Fruit fly (Drosophila melanogaster) whole organism, prepupa: ENCODE measurements around the gene Z600.

Source experiments
- Blimp-1 ChIP-seq: fragments of 200-800 bp; sonication (Bioruptor generic); optimal IDR thresholded peaks from 3 replicates; lab custom pipeline; 2017; ENCODE audit warnings: missing biosample characterization, missing genetic modification characterization, mild to moderate bottlenecking, moderate library complexity, missing genetic modification reagents
- CG10669 ChIP-seq: fragments of 200-800 bp; sonication (Bioruptor generic); optimal IDR thresholded peaks from 3 replicates; lab custom pipeline; 2018; ENCODE audit warnings: missing biosample characterization, mild to moderate bottlenecking, missing genetic modification characterization, moderate library complexity
- CG11762 ChIP-seq: fragments of 200-800 bp; sonication (Bioruptor generic); optimal IDR thresholded peaks from 3 replicates; lab custom pipeline; 2016; ENCODE audit warnings: missing biosample characterization, missing genetic modification characterization; ENCODE audit not compliant: insufficient read depth
- CG11902 ChIP-seq: fragments of 200-800 bp; sonication (Bioruptor generic); optimal IDR thresholded peaks from 3 replicates; lab custom pipeline; 2016; ENCODE audit warnings: missing biosample characterization, missing genetic modification characterization
- CG15336 ChIP-seq: fragments of 200-800 bp; sonication (Bioruptor generic); IDR thresholded peaks from 2 replicates; pipeline ENCODE4 v1.3.6; 2022; ENCODE audit warnings: missing biosample characterization, missing genetic modification characterization
- CG1621 ChIP-seq: fragments of 200-800 bp; sonication (Bioruptor generic); optimal IDR thresholded peaks from 3 replicates; lab custom pipeline; 2018; ENCODE audit warnings: missing biosample characterization, mild to moderate bottlenecking, missing genetic modification characterization
- CG3032 ChIP-seq: fragments of 200-800 bp; optimal IDR thresholded peaks from 2 replicates; lab custom pipeline; 2019; ENCODE audit warnings: missing biosample characterization, mild to moderate bottlenecking, missing genetic modification characterization, moderate library complexity
- CG32006 ChIP-seq: fragments of 200-800 bp; sonication (Bioruptor generic); optimal IDR thresholded peaks from 3 replicates; lab custom pipeline; 2017; ENCODE audit warnings: missing biosample characterization, mild to moderate bottlenecking, missing genetic modification characterization
- CG3919 ChIP-seq: fragments of 200-800 bp; sonication (Bioruptor generic); optimal IDR thresholded peaks from 3 replicates; lab custom pipeline; 2016; ENCODE audit warnings: missing biosample characterization, missing genetic modification characterization
- CG6163 ChIP-seq: fragments of 200-800 bp; sonication (Bioruptor generic); IDR thresholded peaks from 3 replicates; pipeline ENCODE4 v1.3.6; 2022; ENCODE audit warnings: missing biosample characterization, missing genetic modification characterization
- CG6276 ChIP-seq: fragments of 200-800 bp; sonication (Bioruptor generic); optimal IDR thresholded peaks from 2 replicates; lab custom pipeline; 2017; ENCODE audit warnings: missing biosample characterization, mild to moderate bottlenecking, missing genetic modification characterization
- CG6808 ChIP-seq: fragments of 200-800 bp; sonication (Bioruptor generic); optimal IDR thresholded peaks from 3 replicates; lab custom pipeline; 2017; ENCODE audit warnings: missing biosample characterization, missing genetic modification characterization, mild to moderate bottlenecking, moderate library complexity, missing genetic modification reagents
- CG7368 ChIP-seq: fragments of 200-800 bp; sonication (Bioruptor generic); optimal IDR thresholded peaks from 3 replicates; lab custom pipeline; 2016; ENCODE audit warnings: missing biosample characterization, missing genetic modification characterization
- CG8319 ChIP-seq: fragments of 200-800 bp; sonication (Bioruptor generic); optimal IDR thresholded peaks from 3 replicates; lab custom pipeline; 2016; ENCODE audit warnings: missing biosample characterization, missing genetic modification characterization
- CG9139 ChIP-seq: fragments of 200-800 bp; sonication (Bioruptor generic); optimal IDR thresholded peaks from 3 replicates; lab custom pipeline; 2017; ENCODE audit warnings: missing biosample characterization, mild to moderate bottlenecking, missing genetic modification characterization
- Eip75B ChIP-seq: fragments of 200-800 bp; sonication (Bioruptor generic); optimal IDR thresholded peaks from 3 replicates; lab custom pipeline; 2016; ENCODE audit warnings: missing biosample characterization, missing genetic modification characterization
- Eip78C ChIP-seq: fragments of 200-800 bp; sonication (Bioruptor generic); peaks from one replicate; lab custom pipeline; 2016; ENCODE audit warnings: missing biosample characterization, missing genetic modification characterization
- Eip93F ChIP-seq: fragments of 200-800 bp; sonication (Bioruptor generic); optimal IDR thresholded peaks from 2 replicates; lab custom pipeline; 2016; ENCODE audit warnings: missing biosample characterization, mild to moderate bottlenecking, missing genetic modification characterization
- Ets21C ChIP-seq: fragments of 200-800 bp; sonication (Bioruptor generic); optimal IDR thresholded peaks from 3 replicates; lab custom pipeline; 2016; ENCODE audit warnings: missing biosample characterization, missing genetic modification characterization
- Ets96B ChIP-seq: fragments of 200-800 bp; optimal IDR thresholded peaks from 2 replicates; lab custom pipeline; 2019; ENCODE audit warnings: missing biosample characterization, mild to moderate bottlenecking, missing genetic modification characterization, moderate library complexity
- Hr39 ChIP-seq: fragments of 200-800 bp; sonication (Bioruptor generic); optimal IDR thresholded peaks from 2 replicates; lab custom pipeline; 2016; ENCODE audit warnings: missing biosample characterization, missing genetic modification characterization
- Hr4 ChIP-seq: fragments of 200-800 bp; sonication (Bioruptor generic); optimal IDR thresholded peaks from 3 replicates; lab custom pipeline; 2016; ENCODE audit warnings: missing biosample characterization, missing genetic modification characterization
- Lpt ChIP-seq: fragments of 200-800 bp; sonication (Bioruptor generic); optimal IDR thresholded peaks from 3 replicates; lab custom pipeline; 2016; ENCODE audit warnings: missing biosample characterization, missing genetic modification characterization
- Met ChIP-seq: fragments of 200-800 bp; sonication (Bioruptor generic); optimal IDR thresholded peaks from 3 replicates; lab custom pipeline; 2016; ENCODE audit warnings: missing biosample characterization, missing genetic modification characterization
- Smox ChIP-seq: fragments of 200-800 bp; sonication (Bioruptor generic); optimal IDR thresholded peaks from 3 replicates; lab custom pipeline; 2016; ENCODE audit warnings: missing biosample characterization, missing genetic modification characterization
- Sox102F ChIP-seq: fragments of 200-800 bp; sonication (Bioruptor generic); optimal IDR thresholded peaks from 2 replicates; lab custom pipeline; 2016; ENCODE audit warnings: missing biosample characterization, mild to moderate bottlenecking, missing genetic modification characterization
- Sox14 ChIP-seq: fragments of 200-800 bp; sonication (Bioruptor generic); optimal IDR thresholded peaks from 3 replicates; lab custom pipeline; 2016; ENCODE audit warnings: missing biosample characterization, missing genetic modification characterization
- Sox15 ChIP-seq: fragments of 200-800 bp; sonication (Bioruptor generic); optimal IDR thresholded peaks from 3 replicates; lab custom pipeline; 2016; ENCODE audit warnings: missing biosample characterization, missing genetic modification characterization
- achi ChIP-seq: fragments of 200-800 bp; sonication (Bioruptor generic); optimal IDR thresholded peaks from 3 replicates; lab custom pipeline; 2016; ENCODE audit warnings: missing biosample characterization, missing genetic modification characterization
- acj6 ChIP-seq: fragments of 200-800 bp; sonication (Bioruptor generic); optimal IDR thresholded peaks from 3 replicates; lab custom pipeline; 2016; ENCODE audit warnings: missing biosample characterization, missing genetic modification characterization
- cyc ChIP-seq: fragments of 200-800 bp; sonication (Bioruptor generic); optimal IDR thresholded peaks from 3 replicates; lab custom pipeline; 2016; ENCODE audit warnings: missing biosample characterization, missing genetic modification characterization
- dac ChIP-seq: fragments of 200-800 bp; sonication (Bioruptor generic); optimal IDR thresholded peaks from 2 replicates; lab custom pipeline; 2017; ENCODE audit warnings: missing biosample characterization, mild to moderate bottlenecking, missing genetic modification characterization
- dsx ChIP-seq: fragments of 200-800 bp; optimal IDR thresholded peaks from 3 replicates; lab custom pipeline; 2019; ENCODE audit warnings: missing biosample characterization, mild to moderate bottlenecking, missing genetic modification characterization, moderate library complexity; ENCODE audit not compliant: poor library complexity, severe bottlenecking
- eg ChIP-seq: fragments of 200-800 bp; sonication (Bioruptor generic); IDR thresholded peaks from 3 replicates; pipeline ENCODE4 v1.3.6; 2022; ENCODE audit warnings: missing biosample characterization, missing genetic modification characterization
- esn ChIP-seq: fragments of 200-800 bp; sonication (Bioruptor generic); optimal IDR thresholded peaks from 2 replicates; lab custom pipeline; 2016; ENCODE audit warnings: missing biosample characterization, mild to moderate bottlenecking, missing genetic modification characterization, moderate library complexity
- fd59A ChIP-seq: fragments of 200-800 bp; sonication (Bioruptor generic); optimal IDR thresholded peaks from 2 replicates; lab custom pipeline; 2017; ENCODE audit warnings: missing biosample characterization, mild to moderate bottlenecking, missing genetic modification characterization, missing genetic modification reagents
- fd85E ChIP-seq: fragments of 200-800 bp; sonication (Bioruptor generic); optimal IDR thresholded peaks from 3 replicates; lab custom pipeline; 2016; ENCODE audit warnings: missing biosample characterization, missing genetic modification characterization
- fkh ChIP-seq: fragments of 200-800 bp; sonication (Bioruptor generic); optimal IDR thresholded peaks from 3 replicates; lab custom pipeline; 2017; ENCODE audit warnings: missing biosample characterization, mild to moderate bottlenecking, missing genetic modification characterization, moderate library complexity
- lz ChIP-seq: fragments of 200-800 bp; sonication (Bioruptor generic); optimal IDR thresholded peaks from 3 replicates; lab custom pipeline; 2016; ENCODE audit warnings: missing biosample characterization, missing genetic modification characterization
- net ChIP-seq: fragments of 200-800 bp; sonication (Bioruptor generic); optimal IDR thresholded peaks from 3 replicates; lab custom pipeline; 2016; ENCODE audit warnings: missing biosample characterization, missing genetic modification characterization
- pdm3 ChIP-seq: fragments of 200-800 bp; sonication (Bioruptor generic); optimal IDR thresholded peaks from 3 replicates; lab custom pipeline; 2016; ENCODE audit warnings: missing biosample characterization, missing genetic modification characterization
- salr ChIP-seq, 2 experiments: fragments of 200-800 bp; sonication (Bioruptor generic); optimal IDR thresholded peaks; 3 replicates each; lab custom pipeline; 2016 to 2018; ENCODE audit warnings: missing biosample characterization in 2 of 2, missing genetic modification characterization in 2 of 2, mild to moderate bottlenecking in 1 of 2
- spab ChIP-seq: fragments of 200-800 bp; sonication (Bioruptor generic); optimal IDR thresholded peaks from 2 replicates; lab custom pipeline; 2017; ENCODE audit warnings: missing biosample characterization, mild to moderate bottlenecking, missing genetic modification characterization, missing genetic modification reagents
- vri ChIP-seq: fragments of 200-800 bp; sonication (Bioruptor generic); optimal IDR thresholded peaks from 3 replicates; lab custom pipeline; 2016; ENCODE audit warnings: missing biosample characterization, mild to moderate bottlenecking, missing genetic modification characterization

Gene Z600

dm6 chr3L:15533402-15534129, 24.7 kb downstream of the Z600 start (continued):
- TF ChIP-seq acj6: peak; percentile 64
- TF ChIP-seq fd59A: peak; percentile 72
- peak; percentile 94 for TF ChIP-seq Eip78C (GFP tag; lab: Kevin White, UChicago)
- no peak for TF ChIP-seq fkh (GFP tag; lab: Kevin White, UChicago)
- peak; percentile 68 for TF ChIP-seq CG3919 (GFP tag; lab: Kevin White, UChicago)
- peak; percentile 78 for TF ChIP-seq Smox
- TF ChIP-seq Sox102F (GFP tag; lab: Kevin White, UChicago): peak; percentile 80
- TF ChIP-seq CG32006: peak; percentile 69
- TF ChIP-seq Hr39 (GFP tag; lab: Kevin White, UChicago): peak; percentile 89
- TF ChIP-seq Sox14 (GFP tag; lab: Kevin White, UChicago): peak; percentile 88
- peak; percentile 64 for TF ChIP-seq Lpt
- peak; percentile 35 for TF ChIP-seq CG11902 (GFP tag; lab: Kevin White, UChicago)
- TF ChIP-seq Blimp-1 (GFP tag; lab: Kevin White, UChicago): peak; percentile 52
- TF ChIP-seq achi: peak; percentile 71
- no peak for TF ChIP-seq Eip93F (GFP tag; lab: Kevin White, UChicago)
- TF ChIP-seq lz (GFP tag; lab: Kevin White, UChicago): peak; percentile 76
- TF ChIP-seq dac: peak; percentile 61
- peak; percentile 72 for TF ChIP-seq Hr4 (GFP tag; lab: Kevin White, UChicago)
- TF ChIP-seq CG10669: peak; percentile 63
- TF ChIP-seq CG11762 (GFP tag; lab: Kevin White, UChicago): peak; percentile 35
- peak; percentile 54 for TF ChIP-seq CG1621
- peak; percentile 70 for TF ChIP-seq CG6808 (GFP tag; lab: Kevin White, UChicago)
- peak; percentile 66 for TF ChIP-seq Ets96B
- TF ChIP-seq CG6276 (GFP tag; lab: Kevin White, UChicago): peak; percentile 59
- TF ChIP-seq CG7368 (GFP tag; lab: Kevin White, UChicago): peak; percentile 73
- TF ChIP-seq esn (GFP tag; lab: Kevin White, UChicago): peak; percentile 87
- TF ChIP-seq Eip75B (GFP tag; lab: Kevin White, UChicago): peak; percentile 82
- TF ChIP-seq pdm3: peak; percentile 78
- TF ChIP-seq, all 60 proteins: peak for 55

- TF ChIP-seq CG15336 (GFP tag; lab: Robert Waterston, UW): peak; percentile 28; the same call in 1 of the 2 replicates
- TF ChIP-seq Met (GFP tag; lab: Kevin White, UChicago): peak; percentile 75
- peak; percentile 71 for TF ChIP-seq CG3032 (tag; lab: Kevin White, UChicago)
- TF ChIP-seq Eip75B (GFP tag; lab: Kevin White, UChicago): peak; percentile 76
- peak; percentile 51 for TF ChIP-seq CG9139 (GFP tag; lab: Kevin White, UChicago)
- peak; percentile 77 for TF ChIP-seq cyc (GFP tag; lab: Kevin White, UChicago)
- peak; percentile 64 for TF ChIP-seq CG1621
- TF ChIP-seq CG6276 (GFP tag; lab: Kevin White, UChicago): peak; percentile 81
- TF ChIP-seq achi: peak; percentile 67
- no peak for TF ChIP-seq fd85E
- TF ChIP-seq CG6163 (GFP tag; lab: Robert Waterston, UW): peak; percentile 8; the same call in 1 of the 3 replicates
- peak; percentile 11 for TF ChIP-seq dsx (GFP tag; lab: Kevin White, UChicago)
- peak; percentile 78 for TF ChIP-seq CG6808 (GFP tag; lab: Kevin White, UChicago)
- TF ChIP-seq fkh (GFP tag; lab: Kevin White, UChicago): peak; percentile 23
- TF ChIP-seq spab: peak; percentile 70
- TF ChIP-seq fd59A: peak; percentile 82
- TF ChIP-seq CG8319 (GFP tag; lab: Kevin White, UChicago): peak; percentile 44
- peak; percentile 58 for TF ChIP-seq CG11762 (GFP tag; lab: Kevin White, UChicago)
- peak; percentile 76 for TF ChIP-seq Sox15 (GFP tag; lab: Kevin White, UChicago)
- TF ChIP-seq CG32006: peak; percentile 90
- peak; percentile 24 for TF ChIP-seq vri (GFP tag; lab: Kevin White, UChicago)
- peak; percentile 70 for TF ChIP-seq dac
- peak; percentile 30; the same call in 1 of the 3 replicates for TF ChIP-seq eg (GFP tag; lab: Robert Waterston, UW)
- TF ChIP-seq Ets21C (GFP tag; lab: Kevin White, UChicago): peak; percentile 57
- TF ChIP-seq net (GFP tag; lab: Kevin White, UChicago): peak; percentile 79
- peak; percentile 19 to 86 for TF ChIP-seq salr (GFP tag; optimal IDR thresholded peaks at IDR 0.05; lab: Kevin White, UChicago)
- TF ChIP-seq CG7368 (GFP tag; lab: Kevin White, UChicago): peak; percentile 44
- TF ChIP-seq esn (GFP tag; lab: Kevin White, UChicago): peak; percentile 87
- peak; percentile 62 for TF ChIP-seq Ets96B
Observed at dm6 chr3L:15534274-15535227, 25.7 kb downstream of the Z600 start.
